Fruit fly (Drosophila melanogaster): Measurements from ENCODE around the gene CG32202.

DNA sequence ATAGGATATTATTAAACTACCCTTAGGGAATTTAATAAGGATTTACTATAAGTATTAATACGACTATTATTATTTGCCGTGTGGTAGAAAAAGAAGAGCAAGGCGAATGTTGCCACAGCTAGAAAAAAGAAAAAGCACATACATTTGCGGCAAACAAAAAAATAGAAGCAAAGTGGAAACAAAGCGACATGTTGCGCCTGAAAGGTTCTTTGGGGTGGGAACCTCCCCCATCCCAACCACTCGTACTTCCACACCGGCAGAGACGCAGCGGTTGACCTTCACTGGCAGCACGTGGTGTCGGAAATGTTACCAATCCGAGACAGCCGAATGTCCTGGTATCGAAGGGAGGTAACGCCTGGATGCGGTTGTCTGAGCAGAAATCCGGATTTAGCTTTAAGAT, 44.6 kb upstream of the CG32202 start:
- TF ChIP-seq Hr38 (GFP tag; optimal IDR thresholded peaks at IDR 0.05): no peak
- TF ChIP-seq CG31627 (GFP tag; optimal IDR thresholded peaks at IDR 0.05): no peak
- no peak for TF ChIP-seq CG16779 (tag; optimal IDR thresholded peaks at IDR 0.05)
- no peak for TF ChIP-seq spab (GFP tag; optimal IDR thresholded peaks at IDR 0.05)
- TF ChIP-seq CG4318 (GFP tag; optimal IDR thresholded peaks at IDR 0.05): no peak
- TF ChIP-seq cyc (GFP tag; optimal IDR thresholded peaks at IDR 0.05): no peak

Data from whole organism, prepupa.